Worm (Caenorhabditis elegans) whole organism, midembryonic: ENCODE data around the gene unc-42.

Experiments
- T22C8.4 ChIP-seq: fragments of 200-800 bp; sonication (Bioruptor generic); IDR thresholded peaks from 2 replicates; pipeline ENCODE4 v1.3.6; 2022; ENCODE audit warnings: missing genetic modification characterization, missing compliant biosample characterization
- ztf-29 ChIP-seq: fragments of 200-800 bp; sonication (Bioruptor generic); IDR thresholded peaks from 2 replicates; pipeline ENCODE4 v1.3.6; 2022; ENCODE audit warnings: missing genetic modification reagents, missing genetic modification characterization, missing compliant biosample characterization

ce11 chrV:9779418-9779817 is 10.2 kb upstream of the unc-42 start, which contains the start of gene F46B6.4:
- no peak for TF ChIP-seq ztf-29 (GFP tag; lab: Robert Waterston, UW)
- no peak for TF ChIP-seq T22C8.4 (GFP tag; lab: Robert Waterston, UW)
